Fruit fly (Drosophila melanogaster) whole organism, pupa: Measurements from ENCODE around the gene CG13000.

Experiments
- CG10348 ChIP-seq: fragments of 200-800 bp; sonication (Bioruptor generic); IDR thresholded peaks from 2 replicates; pipeline ENCODE4 v1.3.6; 2022; ENCODE audit warnings: missing biosample characterization, missing genetic modification characterization
- CG12605 ChIP-seq: fragments of 200-800 bp; sonication (Bioruptor generic); IDR thresholded peaks from 2 replicates; pipeline ENCODE4 v1.3.6; 2022; ENCODE audit warnings: missing biosample characterization, missing genetic modification characterization
- CG13204 ChIP-seq: fragments of 200-800 bp; sonication (Bioruptor generic); optimal IDR thresholded peaks from 2 replicates; lab custom pipeline; 2018; ENCODE audit warnings: missing biosample characterization, mild to moderate bottlenecking, missing genetic modification characterization, moderate library complexity
- CG14655 ChIP-seq: fragments of 200-800 bp; sonication (Bioruptor generic); optimal IDR thresholded peaks from 3 replicates; lab custom pipeline; 2017; ENCODE audit warnings: mild to moderate bottlenecking, missing biosample characterization, missing genetic modification reagents, missing genetic modification characterization
- CG15710 ChIP-seq: fragments of 200-800 bp; sonication (Bioruptor generic); optimal IDR thresholded peaks from 2 replicates; lab custom pipeline; 2018; ENCODE audit warnings: missing biosample characterization, mild to moderate bottlenecking, missing genetic modification characterization, moderate library complexity
- CG17806 ChIP-seq: fragments of 200-800 bp; sonication (Bioruptor generic); optimal IDR thresholded peaks from 2 replicates; lab custom pipeline; 2018; ENCODE audit warnings: missing biosample characterization, mild to moderate bottlenecking, missing genetic modification characterization, moderate library complexity
- CG32121 ChIP-seq: fragments of 200-800 bp; sonication (Bioruptor generic); IDR thresholded peaks from 2 replicates; pipeline ENCODE4 v1.3.6; 2022; ENCODE audit warnings: missing biosample characterization, missing genetic modification characterization
- CG34367 ChIP-seq: fragments of 200-800 bp; sonication (Bioruptor generic); optimal IDR thresholded peaks from 2 replicates; lab custom pipeline; 2018; ENCODE audit warnings: missing biosample characterization, mild to moderate bottlenecking, missing genetic modification characterization
- CG4496 ChIP-seq: fragments of 200-800 bp; sonication (Bioruptor generic); IDR thresholded peaks from 3 replicates; pipeline ENCODE4 v1.3.6; 2022; ENCODE audit warnings: missing biosample characterization, missing genetic modification characterization
- CG8159 ChIP-seq: fragments of 200-800 bp; sonication (Bioruptor generic); optimal IDR thresholded peaks from 3 replicates; lab custom pipeline; 2018; ENCODE audit warnings: missing biosample characterization, mild to moderate bottlenecking, missing genetic modification characterization, moderate library complexity
- CG8301 ChIP-seq: fragments of 200-800 bp; sonication (Bioruptor generic); optimal IDR thresholded peaks from 2 replicates; lab custom pipeline; 2018; ENCODE audit warnings: missing biosample characterization, mild to moderate bottlenecking, missing genetic modification characterization
- CG9948 ChIP-seq: fragments of 200-800 bp; sonication (Bioruptor generic); optimal IDR thresholded peaks from 2 replicates; lab custom pipeline; 2018; ENCODE audit warnings: missing biosample characterization, mild to moderate bottlenecking, missing genetic modification characterization, moderate library complexity
- D1 ChIP-seq: fragments of 200-800 bp; sonication (Bioruptor generic); optimal IDR thresholded peaks from 2 replicates; lab custom pipeline; 2018; ENCODE audit warnings: missing biosample characterization, mild to moderate bottlenecking, missing genetic modification characterization, moderate library complexity
- EcR ChIP-seq: fragments of 200-800 bp; sonication (Bioruptor generic); optimal IDR thresholded peaks from 3 replicates; lab custom pipeline; 2019; ENCODE audit warnings: missing biosample characterization, missing genetic modification characterization, mild to moderate bottlenecking, moderate library complexity, missing genetic modification reagents
- Ets98B ChIP-seq: fragments of 200-800 bp; sonication (Bioruptor generic); IDR thresholded peaks from 2 replicates; pipeline ENCODE4 v1.3.6; 2022; ENCODE audit warnings: missing biosample characterization, missing genetic modification characterization
- Pif1A ChIP-seq: fragments of 200-800 bp; sonication (Bioruptor generic); optimal IDR thresholded peaks from 3 replicates; lab custom pipeline; 2016; ENCODE audit warnings: missing biosample characterization, missing genetic modification characterization
- Pif1B ChIP-seq: fragments of 200-800 bp; sonication (Bioruptor generic); optimal IDR thresholded peaks from 3 replicates; lab custom pipeline; 2016; ENCODE audit warnings: missing biosample characterization, missing genetic modification characterization
- Snoo ChIP-seq: fragments of 200-800 bp; sonication (Bioruptor generic); optimal IDR thresholded peaks from 3 replicates; lab custom pipeline; 2017; ENCODE audit warnings: missing biosample characterization, mild to moderate bottlenecking, missing genetic modification characterization, inconsistent platforms
- fd96Ca ChIP-seq: fragments of 200-800 bp; sonication (Bioruptor generic); IDR thresholded peaks from 3 replicates; pipeline ENCODE4 v1.3.6; 2022; ENCODE audit warnings: missing biosample characterization, missing genetic modification characterization
- gl ChIP-seq: fragments of 200-800 bp; sonication (Bioruptor generic); optimal IDR thresholded peaks from 2 replicates; lab custom pipeline; 2018; ENCODE audit warnings: missing biosample characterization, mild to moderate bottlenecking, missing genetic modification characterization
- rn ChIP-seq: fragments of 200-800 bp; sonication (Bioruptor generic); IDR thresholded peaks from 2 replicates; pipeline ENCODE4 v1.3.6; 2022; ENCODE audit warnings: missing biosample characterization, missing genetic modification characterization

CG13000 gene

DNA sequence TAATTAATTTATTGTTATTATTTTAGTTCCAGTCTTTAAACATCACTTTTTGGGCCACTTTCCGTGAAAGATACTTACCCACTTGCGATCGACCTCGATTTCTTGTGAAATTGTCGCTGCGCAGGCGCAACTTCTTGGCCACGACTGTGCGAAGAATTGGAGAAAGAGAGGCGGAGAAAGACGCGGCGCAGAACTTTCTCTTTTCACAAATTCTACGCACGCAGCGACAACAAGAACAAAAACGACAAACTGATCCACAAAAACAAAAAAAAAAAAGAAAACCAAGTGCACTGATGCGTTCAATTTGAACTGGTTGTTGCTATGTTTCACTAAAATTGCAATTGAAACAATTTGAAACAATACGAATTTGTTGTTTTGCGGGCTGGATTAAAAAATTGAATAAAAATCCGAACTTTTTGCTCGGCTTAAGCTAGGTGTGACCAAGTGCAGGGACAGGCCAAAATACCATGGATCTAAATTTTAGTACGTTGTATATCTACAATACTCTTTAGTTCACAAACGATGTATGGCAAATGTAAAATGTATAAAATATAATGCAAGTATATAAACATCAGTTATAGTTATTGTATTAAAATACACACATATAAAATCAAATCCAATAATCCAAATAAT is 7.7 kb downstream of the CG13000 start, which contains the start of gene wus:
Gene wus, minus strand, starts transcription at position 448 of the 633 bp plus-strand sequence.
- TF ChIP-seq CG4496 (GFP tag; lab: Robert Waterston, UW) (peak; percentile 48; the same call in 1 of the 3 replicates), CG13204 (GFP tag; lab: Kevin White, UChicago) (no peak), CG15710 (no peak), CG8301 (peak; percentile 29), Snoo (tag; lab: Kevin White, UChicago) (peak; percentile 21), EcR (GFP tag; lab: Kevin White, UChicago) (no peak)

- no peak for TF ChIP-seq CG17806 (tag; lab: Kevin White, UChicago)
- no peak for TF ChIP-seq CG14655 (GFP tag; lab: Kevin White, UChicago)
Measured at dm6 chrX:16936689-16937088, 11.6 kb downstream of the CG13000 start.

DNA sequence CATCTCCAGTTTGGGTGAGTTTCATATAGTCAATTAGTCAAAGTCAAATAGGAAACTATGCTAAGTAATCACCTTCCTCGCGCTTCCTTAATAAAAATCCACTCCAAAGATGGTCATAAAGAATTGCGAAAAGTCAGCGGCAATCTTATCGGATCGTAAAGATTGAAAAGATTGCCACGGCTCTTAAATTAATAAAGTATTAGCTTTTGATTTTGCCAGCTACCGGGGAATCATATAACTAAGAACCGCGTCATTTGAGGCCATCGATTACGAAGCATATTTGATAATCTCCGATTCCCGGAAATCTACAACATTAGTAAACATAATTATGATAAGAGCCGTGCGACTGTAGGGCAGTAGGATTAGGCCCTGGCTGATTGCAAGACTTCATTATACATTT is 13.8 kb downstream of the CG13000 start:
- TF ChIP-seq D1 (tag; lab: Kevin White, UChicago) = no peak
- TF ChIP-seq CG14655 (GFP tag; lab: Kevin White, UChicago) = no peak
- no peak for TF ChIP-seq gl
- TF ChIP-seq CG4496 (GFP tag; lab: Robert Waterston, UW) = no peak
- TF ChIP-seq CG15710 = no peak
- TF ChIP-seq CG10348 = no peak
- no peak for TF ChIP-seq CG9948
- no peak for TF ChIP-seq CG8301
- TF ChIP-seq CG8159 = no peak
- TF ChIP-seq rn = no peak
- no peak for TF ChIP-seq CG17806 (tag; lab: Kevin White, UChicago)
- no peak for TF ChIP-seq CG13204 (GFP tag; lab: Kevin White, UChicago)
- no peak for TF ChIP-seq Ets98B (GFP tag; lab: Robert Waterston, UW)
- TF ChIP-seq Pif1B (GFP tag; lab: Kevin White, UChicago) = no peak
- no peak for TF ChIP-seq Pif1A (GFP tag; lab: Kevin White, UChicago)

DNA sequence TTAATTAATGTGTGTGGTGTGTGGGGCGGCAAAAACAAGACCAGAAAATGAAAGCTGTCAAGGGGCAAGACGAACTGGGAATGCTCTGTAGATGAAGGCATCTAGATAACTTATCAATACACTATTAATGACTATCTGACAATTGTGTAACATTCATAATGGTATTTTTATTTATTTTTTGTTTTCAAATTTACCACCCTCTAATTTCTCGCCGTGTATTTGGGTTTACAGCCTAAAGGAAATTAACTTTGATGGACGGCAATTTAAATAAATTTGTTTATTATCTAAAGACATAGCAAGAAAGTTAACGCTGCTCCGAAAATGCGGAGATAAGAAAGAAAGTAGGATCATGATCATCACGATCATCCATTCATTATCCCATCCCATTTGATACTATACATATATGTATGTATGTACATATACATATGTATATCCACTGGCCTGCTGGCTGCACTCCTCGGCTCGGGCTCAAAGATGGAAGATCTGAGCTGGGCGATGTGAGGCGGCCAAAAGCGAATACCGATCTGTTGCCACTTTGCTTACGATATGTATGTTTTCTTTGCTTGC is 15.4 kb downstream of the CG13000 start:
- TF ChIP-seq CG15710 = peak; percentile 14
- no peak for TF ChIP-seq CG12605
- peak; percentile 13 for TF ChIP-seq CG9948
- peak; percentile 8 for TF ChIP-seq CG17806 (tag; lab: Kevin White, UChicago)
- no peak for TF ChIP-seq gl
- 0 out of 2 replicates have a peak, but pooled peaks have one; percentile 22 for TF ChIP-seq CG32121 (GFP tag; lab: Robert Waterston, UW)
- TF ChIP-seq CG34367 = no peak
- no peak for TF ChIP-seq D1 (tag; lab: Kevin White, UChicago)
- no peak for TF ChIP-seq Pif1B (GFP tag; lab: Kevin White, UChicago)
- 0 out of 3 replicates have a peak, but pooled peaks have one; percentile 15 for TF ChIP-seq fd96Ca
- peak; percentile 38 for TF ChIP-seq Ets98B (GFP tag; lab: Robert Waterston, UW)
- TF ChIP-seq CG4496 (GFP tag; lab: Robert Waterston, UW) = peak; percentile 57; the same call in 1 of the 3 replicates
- no peak for TF ChIP-seq rn
- peak; percentile 12 for TF ChIP-seq CG8159
- TF ChIP-seq Snoo (tag; lab: Kevin White, UChicago) = no peak
- TF ChIP-seq CG14655 (GFP tag; lab: Kevin White, UChicago) = no peak
- no peak for TF ChIP-seq EcR (GFP tag; lab: Kevin White, UChicago)
- peak; percentile 16 for TF ChIP-seq Pif1A (GFP tag; lab: Kevin White, UChicago)
- TF ChIP-seq CG10348 = no peak
- peak; percentile 41 for TF ChIP-seq CG8301
- no peak for TF ChIP-seq CG13204 (GFP tag; lab: Kevin White, UChicago)

dm6 chrX:16931994-16932819 is 16.1 kb downstream of the CG13000 start:
- peak; percentile 16 for TF ChIP-seq CG15710
- TF ChIP-seq CG10348 = no peak
- peak; percentile 29 for TF ChIP-seq CG34367
- TF ChIP-seq CG9948 = peak; percentile 17
- peak; percentile 23 for TF ChIP-seq CG8159
- TF ChIP-seq rn = no peak
- peak; percentile 29 for TF ChIP-seq CG17806 (tag; lab: Kevin White, UChicago)

DNA sequence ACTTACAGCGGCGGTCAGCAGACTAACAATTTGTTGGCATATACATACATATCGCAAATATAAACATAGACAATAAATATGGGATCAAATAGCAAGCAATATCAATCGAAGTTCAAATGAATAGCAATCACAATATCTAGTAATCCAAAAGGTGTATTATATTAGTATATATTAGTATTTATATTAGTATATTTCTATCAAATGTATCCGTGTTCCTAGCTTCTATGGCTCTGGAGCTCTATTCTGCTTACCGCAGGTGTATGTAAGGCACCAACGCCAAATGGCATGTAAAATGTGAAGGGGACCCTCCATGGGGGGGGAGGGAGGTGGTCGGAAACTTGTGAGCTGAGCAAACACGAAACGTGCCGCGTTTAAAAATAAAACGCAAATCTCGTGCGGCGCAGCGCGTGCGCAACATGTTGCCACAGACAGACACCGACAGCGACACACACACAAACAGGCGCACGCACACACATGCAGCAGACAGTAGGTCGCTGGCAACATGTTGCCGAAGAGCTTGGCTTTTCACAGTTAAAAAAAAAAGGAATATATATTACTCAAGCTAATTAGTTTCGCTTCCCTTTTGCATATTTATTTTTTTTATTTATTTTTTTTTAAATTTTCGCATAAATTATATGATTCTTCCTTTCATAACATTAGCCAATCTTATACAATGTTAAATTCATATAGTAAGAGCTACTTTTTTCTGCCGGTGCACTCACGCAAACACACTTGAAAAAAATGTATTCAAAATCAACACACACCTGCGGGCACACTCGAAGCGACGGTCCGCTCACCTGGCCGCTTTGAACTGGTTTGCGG is 17.6 kb downstream of the CG13000 start:
- TF ChIP-seq Pif1A (GFP tag; lab: Kevin White, UChicago) = peak; percentile 70
- TF ChIP-seq CG4496 (GFP tag; lab: Robert Waterston, UW) = peak; percentile 84
- TF ChIP-seq CG14655 (GFP tag; lab: Kevin White, UChicago) = peak; percentile 79
- TF ChIP-seq EcR (GFP tag; lab: Kevin White, UChicago) = no peak
- TF ChIP-seq CG17806 (tag; lab: Kevin White, UChicago) = peak; percentile 74
- peak; percentile 83 for TF ChIP-seq CG32121 (GFP tag; lab: Robert Waterston, UW)
- peak; percentile 24 for TF ChIP-seq gl
- TF ChIP-seq Ets98B (GFP tag; lab: Robert Waterston, UW) = peak; percentile 56
- TF ChIP-seq CG9948 = peak; percentile 69
- TF ChIP-seq CG13204 (GFP tag; lab: Kevin White, UChicago) = peak; percentile 26
- TF ChIP-seq CG8159 = peak; percentile 75
- TF ChIP-seq fd96Ca = no peak; the same call in 2 of the 3 replicates
- peak; percentile 48 for TF ChIP-seq Pif1B (GFP tag; lab: Kevin White, UChicago)
- peak; percentile 76 for TF ChIP-seq CG8301
- TF ChIP-seq rn = peak; percentile 55
- TF ChIP-seq CG10348 = no peak
- TF ChIP-seq CG15710 = peak; percentile 80
- peak; percentile 52 for TF ChIP-seq CG12605
- TF ChIP-seq D1 (tag; lab: Kevin White, UChicago) = peak; percentile 10
- TF ChIP-seq CG34367 = peak; percentile 70
- peak; percentile 63 for TF ChIP-seq Snoo (tag; lab: Kevin White, UChicago)
